Worm (Caenorhabditis elegans): ENCODE data around the gene spp-26.

ce11 chrV:6520385-6521080 is 38.5 kb downstream of the spp-26 start, which contains the start of the genes F46E10.2 and F46E10.18:
- TF ChIP-seq pqm-1 (tag; optimal IDR thresholded peaks at IDR 0.05) (no peak), pros-1 (tag; optimal IDR thresholded peaks at IDR 0.05) (no peak), ref-2 (tag; optimal IDR thresholded peaks at IDR 0.05) (no peak)

Measured in whole organism, late embryonic.